Fruit fly (Drosophila melanogaster): ENCODE data around the gene Dysb.
A peak's percentile ranks its signal among the peaks of the same experiment; 100 is the strongest.

Dysb gene

dm6 chr3L:18828318-18828717 is 39.3 kb upstream of the Dysb start (continued):
- TF ChIP-seq jigr1 (GFP tag; IDR thresholded peaks at IDR 0.05) = no peak
- TF ChIP-seq sob (GFP tag; IDR thresholded peaks at IDR 0.05) = 0 out of 2 replicates have a peak, but pooled peaks have one; percentile 21
- no peak for TF ChIP-seq wor (GFP tag; IDR thresholded peaks at IDR 0.05)
- TF ChIP-seq CG10959 (GFP tag; IDR thresholded peaks at IDR 0.05) = no peak
- TF ChIP-seq Dp (GFP tag; optimal IDR thresholded peaks at IDR 0.05) = peak; percentile 99
- TF ChIP-seq Usf (GFP tag; optimal IDR thresholded peaks at IDR 0.05) = no peak
- peak; percentile 45 for TF ChIP-seq CG1603 (tag; optimal IDR thresholded peaks at IDR 0.05)
- TF ChIP-seq CG34224 (GFP tag; IDR thresholded peaks at IDR 0.05; ENCODE audit: partially characterized antibody) = peak; percentile 75
- peak; percentile 100 for TF ChIP-seq CG6654 (GFP tag; optimal IDR thresholded peaks at IDR 0.05)
- peak; percentile 98 for TF ChIP-seq Dref (GFP tag; IDR thresholded peaks at IDR 0.05)
- TF ChIP-seq dpn (GFP tag; optimal IDR thresholded peaks at IDR 0.05) = no peak
- peak in 1 of 2 experiments; percentile 34 for TF ChIP-seq insv (GFP tag; optimal IDR thresholded peaks at IDR 0.05)
- TF ChIP-seq chinmo (GFP tag; IDR thresholded peaks at IDR 0.05; ENCODE audit: partially characterized antibody) = peak; percentile 69; the same call in 1 of the 4 replicates
- peak; percentile 59 for TF ChIP-seq CG7963 (GFP tag; IDR thresholded peaks at IDR 0.05; ENCODE audit: partially characterized antibody)
- TF ChIP-seq pzg (GFP tag; optimal IDR thresholded peaks at IDR 0.05) = peak; percentile 67
- TF ChIP-seq Mad (GFP tag; optimal IDR thresholded peaks at IDR 0.05) = peak; percentile 2
- no peak for TF ChIP-seq CG4854 (GFP tag; optimal IDR thresholded peaks at IDR 0.05)
- TF ChIP-seq CG2116 (GFP tag; optimal IDR thresholded peaks at IDR 0.05) = peak; percentile 42
- peak; percentile 53 for TF ChIP-seq Med (GFP tag)
- no peak for TF ChIP-seq psq (GFP tag; optimal IDR thresholded peaks at IDR 0.05)
- peak; percentile 67; the same call in 3 of the 4 replicates for TF ChIP-seq Dll (GFP tag; IDR thresholded peaks at IDR 0.05; ENCODE audit: partially characterized antibody)
- TF ChIP-seq bcd (GFP tag; optimal IDR thresholded peaks at IDR 0.05) = no peak
- no peak for TF ChIP-seq CG4820 (GFP tag; optimal IDR thresholded peaks at IDR 0.05)
- TF ChIP-seq stwl (tag; optimal IDR thresholded peaks at IDR 0.05) = peak; percentile 97
- TF ChIP-seq CG10366 (GFP tag; IDR thresholded peaks at IDR 0.05) = no peak
- no peak for TF ChIP-seq CG11560 (tag; IDR thresholded peaks at IDR 0.05)
- no peak for TF ChIP-seq exex (tag; optimal IDR thresholded peaks at IDR 0.05)
- TF ChIP-seq CG13894 (tag; optimal IDR thresholded peaks at IDR 0.05) = no peak
- peak; percentile 88 for TF ChIP-seq Sry-δ (GFP tag; optimal IDR thresholded peaks at IDR 0.05)
- peak; percentile 66 for TF ChIP-seq Scr (GFP tag; IDR thresholded peaks at IDR 0.05; ENCODE audit: partially characterized antibody)

dm6 chr3L:18832195-18832594 is 35.4 kb upstream of the Dysb start:
- TF ChIP-seq Sin3A (optimal IDR thresholded peaks at IDR 0.05) = no peak
- TF ChIP-seq chinmo (GFP tag; IDR thresholded peaks at IDR 0.05; ENCODE audit: partially characterized antibody) = 0 out of 4 replicates have a peak, but pooled peaks have one; percentile 44
- no peak for TF ChIP-seq CG4424 (GFP tag; optimal IDR thresholded peaks at IDR 0.05)
- TF ChIP-seq sens (GFP tag) = peak; percentile 25
- TF ChIP-seq Meics (GFP tag; optimal IDR thresholded peaks at IDR 0.05) = no peak
- peak; percentile 21 for TF ChIP-seq pfk (GFP tag; optimal IDR thresholded peaks at IDR 0.05)
- TF ChIP-seq Med (GFP tag) = peak; percentile 56
- peak in 1 of 2 experiments; percentile 57 for TF ChIP-seq Pdp1 (GFP tag; optimal IDR thresholded peaks at IDR 0.05)
- TF ChIP-seq Mes4 (GFP tag; optimal IDR thresholded peaks at IDR 0.05) = no peak
- TF ChIP-seq vvl (GFP tag; IDR thresholded peaks at IDR 0.05) = peak; percentile 50; the same call in 1 of the 2 replicates
- TF ChIP-seq eve (GFP tag; optimal IDR thresholded peaks at IDR 0.05) = peak in 1 of 2 experiments; percentile 52
- TF ChIP-seq cad (GFP tag; optimal IDR thresholded peaks at IDR 0.05) = no peak
